Worm (Caenorhabditis elegans): ENCODE data around the gene ntl-4.

ntl-4 gene

ce11 chrIV:7927852-7928251, 17.5 kb downstream of the ntl-4 start, which contains the start of gene gcy-8:
gcy-8 (plus strand) TSS chrIV:7928152.
- TF ChIP-seq ceh-82 (tag; optimal IDR thresholded peaks at IDR 0.05) (no peak), fkh-2 (tag; optimal IDR thresholded peaks at IDR 0.05) (no peak), nfya-1 (tag; optimal IDR thresholded peaks at IDR 0.05; ENCODE audit: insufficient read depth) (no peak), ztf-11 (tag; optimal IDR thresholded peaks at IDR 0.05) (no peak), ceh-9 (tag; optimal IDR thresholded peaks at IDR 0.05) (no peak), daf-12 (tag; optimal IDR thresholded peaks at IDR 0.05) (no peak), R02D3.7 (tag; optimal IDR thresholded peaks at IDR 0.05) (no peak), egl-5 (tag; optimal IDR thresholded peaks at IDR 0.05) (no peak), mdl-1 (tag; optimal IDR thresholded peaks at IDR 0.05) (no peak), jun-1 (tag; optimal IDR thresholded peaks at IDR 0.05) (no peak), nhr-25 (tag; optimal IDR thresholded peaks at IDR 0.05) (no peak), ceh-16 (tag; optimal IDR thresholded peaks at IDR 0.05) (no peak), unc-62 (GFP tag; optimal IDR thresholded peaks at IDR 0.05) (no peak)

- no peak for TF ChIP-seq elt-2 (tag; optimal IDR thresholded peaks at IDR 0.05)
- TF ChIP-seq nhr-43 (tag; optimal IDR thresholded peaks at IDR 0.05; ENCODE audit: poor library complexity, severe bottlenecking): no peak
- no peak for TF ChIP-seq nhr-237 (tag; optimal IDR thresholded peaks at IDR 0.05)
- TF ChIP-seq fkh-2 (tag; optimal IDR thresholded peaks at IDR 0.05): no peak
- no peak for TF ChIP-seq ceh-28 (tag; optimal IDR thresholded peaks at IDR 0.05)
- no peak for TF ChIP-seq snpc-4 (tag; optimal IDR thresholded peaks at IDR 0.05)
- TF ChIP-seq aly-2 (tag; optimal IDR thresholded peaks at IDR 0.05): no peak
- TF ChIP-seq nhr-77 (tag; optimal IDR thresholded peaks at IDR 0.05): no peak
These were observed 21.5 kb downstream of the ntl-4 start for ce11 chrIV:7931873-7932272.

ce11 chrIV:7933733-7934132, 23.4 kb downstream of the ntl-4 start, which contains the start of gene bbs-2:
bbs-2 (plus strand) TSS chrIV:7934033.
- TF ChIP-seq nhr-11 (tag; optimal IDR thresholded peaks at IDR 0.05) (no peak), nfya-1 (tag; optimal IDR thresholded peaks at IDR 0.05; ENCODE audit: insufficient read depth) (no peak), lsy-12 (tag; optimal IDR thresholded peaks at IDR 0.05) (no peak), ceh-82 (tag; optimal IDR thresholded peaks at IDR 0.05) (no peak), elt-2 (tag; optimal IDR thresholded peaks at IDR 0.05) (no peak), lin-39 (tag; optimal IDR thresholded peaks at IDR 0.05) (no peak), nhr-25 (tag; optimal IDR thresholded peaks at IDR 0.05) (no peak), nhr-67 (tag; optimal IDR thresholded peaks at IDR 0.05) (no peak), tbx-2 (tag; optimal IDR thresholded peaks at IDR 0.05) (no peak), ceh-16 (tag; optimal IDR thresholded peaks at IDR 0.05) (no peak), nhr-43 (tag; optimal IDR thresholded peaks at IDR 0.05; ENCODE audit: poor library complexity, severe bottlenecking) (no peak), aly-2 (tag; optimal IDR thresholded peaks at IDR 0.05) (no peak), elt-3 (tag; optimal IDR thresholded peaks at IDR 0.05) (no peak), sea-2 (GFP tag; optimal IDR thresholded peaks at IDR 0.05) (no peak), elt-1 (tag; optimal IDR thresholded peaks at IDR 0.05) (no peak)

ce11 chrIV:7938834-7939233, 28.5 kb downstream of the ntl-4 start, which contains the start of gene F20D12.7:
F20D12.7 (minus strand) TSS chrIV:7938934.
- TF ChIP-seq ceh-28 (tag; optimal IDR thresholded peaks at IDR 0.05): no peak
- no peak for TF ChIP-seq nhr-23 (tag; optimal IDR thresholded peaks at IDR 0.05)
- no peak for TF ChIP-seq mdl-1 (tag; optimal IDR thresholded peaks at IDR 0.05)
- no peak for TF ChIP-seq jun-1 (tag; optimal IDR thresholded peaks at IDR 0.05)
- no peak for TF ChIP-seq hmg-11 (tag; optimal IDR thresholded peaks at IDR 0.05)
- TF ChIP-seq unc-62 (GFP tag; optimal IDR thresholded peaks at IDR 0.05): no peak
- TF ChIP-seq nhr-11 (tag; optimal IDR thresholded peaks at IDR 0.05): no peak
- TF ChIP-seq nhr-28 (tag; optimal IDR thresholded peaks at IDR 0.05): no peak
- no peak for TF ChIP-seq mml-1 (tag; optimal IDR thresholded peaks at IDR 0.05)
- TF ChIP-seq fkh-10 (GFP tag; optimal IDR thresholded peaks at IDR 0.05): no peak
- TF ChIP-seq R02D3.7 (tag; optimal IDR thresholded peaks at IDR 0.05): no peak
- no peak for TF ChIP-seq fkh-2 (tag; optimal IDR thresholded peaks at IDR 0.05)
- no peak for TF ChIP-seq nhr-237 (tag; optimal IDR thresholded peaks at IDR 0.05)
- no peak for TF ChIP-seq ceh-82 (tag; optimal IDR thresholded peaks at IDR 0.05)
- no peak for TF ChIP-seq ceh-9 (tag; optimal IDR thresholded peaks at IDR 0.05)
- no peak for TF ChIP-seq eor-1 (tag; optimal IDR thresholded peaks at IDR 0.05)

ce11 chrIV:7940919-7941318, 30.5 kb downstream of the ntl-4 start, which contains the start of gene exc-9:
exc-9 (minus strand) TSS chrIV:7941019.
- TF ChIP-seq pqm-1 (tag; optimal IDR thresholded peaks at IDR 0.05) (no peak), nhr-12 (tag; optimal IDR thresholded peaks at IDR 0.05) (no peak), snpc-4 (tag; optimal IDR thresholded peaks at IDR 0.05) (no peak), nhr-11 (tag; optimal IDR thresholded peaks at IDR 0.05) (no peak), elt-3 (tag; optimal IDR thresholded peaks at IDR 0.05) (no peak), ceh-28 (tag; optimal IDR thresholded peaks at IDR 0.05) (no peak), ceh-16 (tag; optimal IDR thresholded peaks at IDR 0.05) (no peak)

Measured in whole organism, L3 larva.